Worm (Caenorhabditis elegans): ENCODE measurements around the gene dop-3.

- TF ChIP-seq ama-1 (optimal IDR thresholded peaks at IDR 0.05) (no peak), ama-1 (GFP tag; optimal IDR thresholded peaks at IDR 0.05) (no peak), nfya-1 (tag; optimal IDR thresholded peaks at IDR 0.05; ENCODE audit: borderline replicate concordance, insufficient read depth) (no peak), sptf-2 (GFP tag; optimal IDR thresholded peaks at IDR 0.05) (no peak), die-1 (tag; optimal IDR thresholded peaks at IDR 0.05) (no peak), snpc-4 (GFP tag; optimal IDR thresholded peaks at IDR 0.05) (no peak), snpc-4 (tag; optimal IDR thresholded peaks at IDR 0.05) (no peak), ztf-6 (GFP tag; IDR thresholded peaks at IDR 0.05) (no peak), tbp1 (GFP tag; optimal IDR thresholded peaks at IDR 0.05) (no peak), F57A8.1 (GFP tag; optimal IDR thresholded peaks at IDR 0.05) (no peak), egrh-3 (GFP tag; IDR thresholded peaks at IDR 0.05) (no peak), madf-10 (tag; optimal IDR thresholded peaks at IDR 0.05) (no peak), cebp-1 (GFP tag; IDR thresholded peaks at IDR 0.05) (no peak), cebp-1 (tag; optimal IDR thresholded peaks at IDR 0.05) (no peak), repo-1 (tag; optimal IDR thresholded peaks at IDR 0.05) (no peak)
Observed at ce11 chrX:6519473-6519872, 50.1 kb downstream of the dop-3 start.
